Fruit fly (Drosophila melanogaster) whole organism, embryonic: ENCODE data around the gene Srg3.

Experiments
- ATbp ChIP-seq: fragments of 200-800 bp; sonication (Bioruptor generic); optimal IDR thresholded peaks from 2 replicates; lab custom pipeline; 2017; ENCODE audit warnings: missing biosample characterization, mild to moderate bottlenecking, missing genetic modification characterization, missing genetic modification reagents
- Asciz ChIP-seq: fragments of 200-800 bp; sonication (Bioruptor generic); optimal IDR thresholded peaks from 2 replicates; lab custom pipeline; 2017; ENCODE audit warnings: missing biosample characterization, mild to moderate bottlenecking, missing genetic modification characterization, missing genetic modification reagents
- Atf3 ChIP-seq: fragments of 200-800 bp; sonication (Bioruptor generic); optimal IDR thresholded peaks from 3 replicates; lab custom pipeline; 2016; ENCODE audit warnings: missing biosample characterization, missing genetic modification characterization
- CG10267 ChIP-seq: fragments of 200-800 bp; sonication (Bioruptor generic); optimal IDR thresholded peaks from 2 replicates; lab custom pipeline; 2018; ENCODE audit warnings: missing biosample characterization, mild to moderate bottlenecking, missing genetic modification characterization, moderate library complexity
- CG10543 ChIP-seq: fragments of 200-800 bp; sonication (Bioruptor generic); optimal IDR thresholded peaks from 3 replicates; lab custom pipeline; 2017; ENCODE audit warnings: missing biosample characterization, mild to moderate bottlenecking, missing genetic modification characterization, moderate library complexity
- CG10565 ChIP-seq: fragments of 200-800 bp; sonication (Bioruptor generic); optimal IDR thresholded peaks from 3 replicates; lab custom pipeline; 2016; ENCODE audit warnings: missing biosample characterization, mild to moderate bottlenecking, missing genetic modification characterization
- CG12391 ChIP-seq: fragments of 200-800 bp; sonication (Bioruptor generic); optimal IDR thresholded peaks from 3 replicates; lab custom pipeline; 2018; ENCODE audit warnings: missing biosample characterization, mild to moderate bottlenecking, missing genetic modification characterization, moderate library complexity
- CG13424 ChIP-seq: fragments of 200-800 bp; sonication (Bioruptor generic); optimal IDR thresholded peaks from 2 replicates; lab custom pipeline; 2019; ENCODE audit warnings: missing biosample characterization, mild to moderate bottlenecking, missing genetic modification characterization, moderate library complexity
- CG15479 ChIP-seq: fragments of 200-800 bp; sonication (Bioruptor generic); optimal IDR thresholded peaks from 3 replicates; lab custom pipeline; 2019; ENCODE audit warnings: missing biosample characterization, mild to moderate bottlenecking, missing genetic modification characterization, moderate library complexity
- CG17385 ChIP-seq: fragments of 200-800 bp; sonication (Bioruptor generic); optimal IDR thresholded peaks from 3 replicates; lab custom pipeline; 2018; ENCODE audit warnings: missing biosample characterization, mild to moderate bottlenecking, missing genetic modification characterization
- CG17829 ChIP-seq: fragments of 200-800 bp; optimal IDR thresholded peaks from 2 replicates; lab custom pipeline; 2019; ENCODE audit warnings: missing biosample characterization, mild to moderate bottlenecking, missing genetic modification characterization, moderate library complexity
- CG2120 ChIP-seq: fragments of 200-800 bp; sonication (Bioruptor generic); optimal IDR thresholded peaks from 3 replicates; lab custom pipeline; 2016; ENCODE audit warnings: missing biosample characterization, missing genetic modification characterization
- CG2678 ChIP-seq: fragments of 200-800 bp; sonication (Bioruptor generic); optimal IDR thresholded peaks from 3 replicates; lab custom pipeline; 2019; ENCODE audit warnings: missing biosample characterization, mild to moderate bottlenecking, missing genetic modification characterization, moderate library complexity
- CG2889 ChIP-seq: fragments of 200-800 bp; sonication (Bioruptor generic); IDR thresholded peaks from 3 replicates; pipeline ENCODE4 v1.3.6; 2022; ENCODE audit warnings: missing biosample characterization, missing genetic modification characterization
- CG3163 ChIP-seq: fragments of 200-800 bp; sonication (Bioruptor generic); optimal IDR thresholded peaks from 3 replicates; lab custom pipeline; 2016; ENCODE audit warnings: missing biosample characterization, missing genetic modification characterization
- CG4360 ChIP-seq: fragments of 200-800 bp; sonication (Bioruptor generic); IDR thresholded peaks from 2 replicates; pipeline ENCODE4 v1.3.6; 2022; ENCODE audit warnings: missing biosample characterization, missing genetic modification characterization
- CG6813 ChIP-seq: fragments of 200-800 bp; sonication (Bioruptor generic); optimal IDR thresholded peaks from 2 replicates; lab custom pipeline; 2017; ENCODE audit warnings: missing biosample characterization, missing genetic modification characterization, mild to moderate bottlenecking, moderate library complexity, missing genetic modification reagents
- CG8924 ChIP-seq: fragments of 200-800 bp; optimal IDR thresholded peaks from 3 replicates; lab custom pipeline; 2019; ENCODE audit warnings: missing biosample characterization, mild to moderate bottlenecking, missing genetic modification characterization, moderate library complexity
- CG9727 ChIP-seq: fragments of 200-800 bp; sonication (Bioruptor generic); optimal IDR thresholded peaks from 3 replicates; lab custom pipeline; 2017; ENCODE audit warnings: missing biosample characterization, mild to moderate bottlenecking, missing genetic modification characterization
- CHES-1-like ChIP-seq: fragments of 200-800 bp; sonication (Bioruptor generic); optimal IDR thresholded peaks from 2 replicates; lab custom pipeline; 2016; ENCODE audit warnings: missing biosample characterization, missing genetic modification characterization
- CkIIα-i1 ChIP-seq: fragments of 200-800 bp; sonication (Bioruptor generic); IDR thresholded peaks from 2 replicates; pipeline ENCODE4 v1.3.6; 2022; ENCODE audit warnings: missing biosample characterization, missing genetic modification characterization
- D ChIP-seq, 2 experiments: fragments of 200-800 bp in 1 of 2; fragments of >200 bp in 1 of 2; sonication (Bioruptor generic) in 1 of 2; optimal IDR thresholded peaks; 2 replicates in 1 of 2; 3 replicates in 1 of 2; lab custom pipeline; 2017; ENCODE audit warnings: mild to moderate bottlenecking in 1 of 2, missing biosample characterization in 1 of 2, missing genetic modification characterization in 1 of 2, missing genetic modification reagents in 1 of 2
- Dfd ChIP-seq, 2 experiments: fragments of >200 bp; optimal IDR thresholded peaks; 2 replicates each; lab custom pipeline; 2017; ENCODE audit warnings: missing biosample characterization in 2 of 2, missing genetic modification characterization in 2 of 2
- Dip2 ChIP-seq: fragments of 200-800 bp; sonication (Bioruptor generic); IDR thresholded peaks from 2 replicates; pipeline ENCODE4 v1.3.6; 2022; ENCODE audit warnings: missing biosample characterization, missing genetic modification characterization
- Drgx ChIP-seq: fragments of 200-800 bp; sonication (Bioruptor generic); IDR thresholded peaks from 2 replicates; pipeline ENCODE4 v1.3.6; 2022; ENCODE audit warnings: missing biosample characterization, missing genetic modification characterization
- Elba2 ChIP-seq: fragments of 200-800 bp; sonication (Bioruptor generic); optimal IDR thresholded peaks from 3 replicates; lab custom pipeline; 2016; ENCODE audit warnings: missing biosample characterization, missing genetic modification characterization
- Ets65A ChIP-seq: fragments of 200-800 bp; sonication (Bioruptor generic); peaks from one replicate; lab custom pipeline; 2016; ENCODE audit warnings: missing biosample characterization, missing genetic modification characterization
- HHEX ChIP-seq: fragments of 200-800 bp; sonication (Bioruptor generic); optimal IDR thresholded peaks from 3 replicates; lab custom pipeline; 2017; ENCODE audit warnings: missing biosample characterization, mild to moderate bottlenecking, missing genetic modification characterization, missing genetic modification reagents
- Hr51 ChIP-seq, 2 experiments: fragments of 200-800 bp; sonication (Bioruptor generic); optimal IDR thresholded peaks; 2 replicates in 1 of 2; 3 replicates in 1 of 2; lab custom pipeline; 2016 to 2018; ENCODE audit warnings: missing biosample characterization in 2 of 2, missing genetic modification characterization in 2 of 2, mild to moderate bottlenecking in 1 of 2, moderate library complexity in 1 of 2
- Med ChIP-seq: fragments of 200-800 bp; sonication (Bioruptor generic); peaks from one replicate; lab custom pipeline; 2016; ENCODE audit warnings: missing biosample characterization, missing genetic modification characterization, mild to moderate bottlenecking, inconsistent platforms, moderate library complexity
- Ssrp ChIP-seq: fragments of 200-800 bp; sonication (Bioruptor generic); optimal IDR thresholded peaks from 2 replicates; lab custom pipeline; 2018; ENCODE audit warnings: missing biosample characterization, mild to moderate bottlenecking, missing genetic modification characterization, moderate library complexity
- Usf ChIP-seq: fragments of 200-800 bp; sonication (Bioruptor generic); optimal IDR thresholded peaks from 2 replicates; lab custom pipeline; 2017; ENCODE audit warnings: missing genotype, missing biosample characterization, missing genetic modification characterization
- abd-A ChIP-seq: fragments of 200-800 bp; sonication (Bioruptor generic); optimal IDR thresholded peaks from 3 replicates; lab custom pipeline; 2019; ENCODE audit warnings: missing biosample characterization, mild to moderate bottlenecking, missing genetic modification characterization, moderate library complexity
- bsh ChIP-seq, 2 experiments: fragments of 200-800 bp; sonication (Bioruptor generic); optimal IDR thresholded peaks; 2 replicates each; lab custom pipeline; 2017 to 2018; ENCODE audit warnings: mild to moderate bottlenecking in 2 of 2, missing biosample characterization in 2 of 2, missing genetic modification characterization in 2 of 2, moderate library complexity in 1 of 2
- cg ChIP-seq: fragments of 200-800 bp; sonication (Bioruptor generic); optimal IDR thresholded peaks from 3 replicates; lab custom pipeline; 2019; ENCODE audit warnings: missing biosample characterization, mild to moderate bottlenecking, missing genetic modification characterization, moderate library complexity
- fd102C ChIP-seq: fragments of 200-800 bp; sonication (Bioruptor generic); optimal IDR thresholded peaks from 2 replicates; lab custom pipeline; 2018; ENCODE audit warnings: missing biosample characterization, mild to moderate bottlenecking, missing genetic modification characterization, moderate library complexity
- fd64A ChIP-seq: fragments of 200-800 bp; sonication (Bioruptor generic); optimal IDR thresholded peaks from 3 replicates; lab custom pipeline; 2018; ENCODE audit warnings: missing biosample characterization, mild to moderate bottlenecking, missing genetic modification characterization
- fu2 ChIP-seq: fragments of 200-800 bp; sonication (Bioruptor generic); optimal IDR thresholded peaks from 2 replicates; lab custom pipeline; 2016; ENCODE audit warnings: missing biosample characterization, missing genetic modification characterization
- grau ChIP-seq: fragments of 200-800 bp; optimal IDR thresholded peaks from 3 replicates; lab custom pipeline; 2019; ENCODE audit warnings: missing biosample characterization, mild to moderate bottlenecking, missing genetic modification characterization, moderate library complexity
- kay ChIP-seq: fragments of 200-800 bp; sonication (Bioruptor generic); optimal IDR thresholded peaks from 2 replicates; lab custom pipeline; 2016; ENCODE audit warnings: missing biosample characterization, missing genetic modification characterization
- mirr ChIP-seq: fragments of 200-800 bp; sonication (Bioruptor generic); optimal IDR thresholded peaks from 3 replicates; lab custom pipeline; 2018; ENCODE audit warnings: missing biosample characterization, mild to moderate bottlenecking, missing genetic modification characterization
- nom ChIP-seq: fragments of 200-800 bp; sonication (Bioruptor generic); optimal IDR thresholded peaks from 2 replicates; lab custom pipeline; 2017; ENCODE audit warnings: missing biosample characterization, missing genetic modification characterization, mild to moderate bottlenecking, moderate library complexity, missing genetic modification reagents
- org-1 ChIP-seq: fragments of 200-800 bp; sonication (Bioruptor generic); optimal IDR thresholded peaks from 2 replicates; lab custom pipeline; 2017; ENCODE audit warnings: missing biosample characterization, missing genetic modification characterization
- sqz ChIP-seq: fragments of 200-800 bp; sonication (Bioruptor generic); optimal IDR thresholded peaks from 3 replicates; lab custom pipeline; 2018; ENCODE audit warnings: missing biosample characterization, mild to moderate bottlenecking, missing genetic modification characterization
- tgo ChIP-seq: fragments of 200-800 bp; sonication (Bioruptor generic); IDR thresholded peaks from 3 replicates; pipeline ENCODE4 v1.3.6; 2022; ENCODE audit warnings: missing biosample characterization, missing genetic modification characterization
- tll ChIP-seq, 2 experiments: fragments of 200-800 bp in 1 of 2; fragments of >200 bp in 1 of 2; sonication (Bioruptor generic) in 1 of 2; optimal IDR thresholded peaks; 2 replicates each; lab custom pipeline; 2017 to 2019; ENCODE audit warnings: missing biosample characterization in 2 of 2, missing genetic modification characterization in 2 of 2, mild to moderate bottlenecking in 1 of 2, moderate library complexity in 1 of 2
- zen ChIP-seq: fragments of 200-800 bp; sonication (Bioruptor generic); optimal IDR thresholded peaks from 3 replicates; lab custom pipeline; 2018; ENCODE audit warnings: missing biosample characterization, mild to moderate bottlenecking, missing genetic modification characterization, moderate library complexity

Srg3 gene

DNA sequence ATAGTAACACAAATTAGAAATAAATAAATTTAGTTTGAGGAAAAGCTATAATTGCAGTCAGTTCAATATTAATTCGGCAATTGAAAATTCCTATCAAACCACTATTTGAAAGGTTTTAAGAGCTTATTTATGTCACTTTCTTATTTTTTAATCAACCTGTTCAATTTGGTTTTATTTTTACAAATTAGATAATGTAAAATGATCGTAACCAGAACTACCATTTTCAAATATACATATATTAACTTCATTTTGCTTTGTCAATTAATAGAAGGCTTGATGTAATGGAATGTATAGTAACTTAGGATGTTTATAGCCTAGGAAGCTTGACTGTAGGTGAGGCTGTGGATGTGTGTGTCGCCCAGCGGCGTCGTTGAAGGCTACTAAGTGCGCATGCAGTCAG is 23.6 kb downstream of the Srg3 start (continued):
- no peak for TF ChIP-seq CkIIα-i1
- TF ChIP-seq CG8924 (tag; lab: Kevin White, UChicago) = peak; percentile 41
- TF ChIP-seq Usf (GFP tag; lab: Kevin White, UChicago) = no peak
- no peak for TF ChIP-seq Dfd (GFP tag; optimal IDR thresholded peaks at IDR 0.05; lab: Kevin White, UChicago)
- no peak for TF ChIP-seq CG2889
- TF ChIP-seq CG10565 = no peak
- TF ChIP-seq tgo (GFP tag; lab: Robert Waterston, UW) = no peak
- no peak for TF ChIP-seq kay
- no peak for TF ChIP-seq CG3163 (GFP tag; lab: Kevin White, UChicago)
- TF ChIP-seq grau = peak; percentile 88
- TF ChIP-seq Dip2 = no peak
- TF ChIP-seq CG17385 = no peak
- TF ChIP-seq CG10543 (GFP tag; lab: Kevin White, UChicago) = peak; percentile 40
- peak; percentile 7 for TF ChIP-seq Asciz
- TF ChIP-seq, all 482 proteins: peak for 77

DNA sequence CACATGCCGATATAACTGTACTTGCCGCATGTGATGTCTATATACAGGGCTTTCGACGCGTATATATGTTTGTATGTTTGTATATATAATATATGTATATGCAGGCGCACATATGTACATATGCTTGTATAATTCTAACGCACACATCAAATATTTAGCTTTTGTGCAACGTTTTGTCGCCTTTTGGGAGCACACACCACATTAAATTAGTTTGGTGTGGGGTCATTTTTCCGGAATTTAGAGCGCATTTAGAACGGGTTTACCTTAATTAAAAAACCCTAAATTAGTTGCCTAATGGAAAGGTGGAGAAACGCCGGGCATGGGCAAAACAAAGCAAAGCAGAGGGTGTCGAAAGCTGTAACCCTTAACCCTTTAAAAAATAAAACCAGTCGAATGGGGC is 24.2 kb downstream of the Srg3 start:
- TF ChIP-seq Atf3 = no peak
- TF ChIP-seq CG12391 = no peak
- TF ChIP-seq Ets65A (GFP tag; lab: Kevin White, UChicago) = peak; percentile 68
- no peak for TF ChIP-seq Ssrp
- no peak for TF ChIP-seq CHES-1-like

DNA sequence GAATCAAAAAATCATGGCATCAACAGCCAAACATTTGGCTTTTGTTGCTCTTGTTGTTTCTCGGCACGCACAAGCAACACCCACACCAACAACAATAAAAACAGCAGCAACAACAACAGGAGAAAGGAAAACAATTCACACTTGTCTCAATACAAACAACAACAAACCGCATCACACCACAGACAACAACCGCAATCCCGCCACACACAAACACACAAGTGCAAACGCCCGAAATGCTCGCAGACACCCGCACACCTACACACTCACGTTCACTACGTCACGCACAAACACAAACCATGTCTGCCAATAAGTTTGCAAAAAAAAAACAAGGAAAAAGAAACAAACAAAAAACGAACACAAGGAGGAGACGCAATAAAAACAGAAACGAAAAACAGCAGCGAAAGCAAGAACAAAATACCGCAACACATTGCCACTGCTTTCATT is 24.8 kb downstream of the Srg3 start:
- TF ChIP-seq bsh (GFP tag; optimal IDR thresholded peaks at IDR 0.05; lab: Kevin White, UChicago) (peak in 1 of 2 experiments; percentile 59), CG4360 (GFP tag; lab: Robert Waterston, UW) (peak; percentile 88), CG13424 (tag; lab: Kevin White, UChicago) (no peak), Elba2 (GFP tag; lab: Kevin White, UChicago) (peak; percentile 73), zen (tag; lab: Kevin White, UChicago) (peak; percentile 38), mirr (GFP tag; lab: Kevin White, UChicago) (peak; percentile 46), org-1 (GFP tag; lab: Kevin White, UChicago) (no peak), abd-A (tag; lab: Kevin White, UChicago) (peak; percentile 53), fd102C (peak; percentile 62), tll (GFP tag; optimal IDR thresholded peaks at IDR 0.05; lab: Kevin White, UChicago) (peak in 1 of 2 experiments; percentile 95), CG2678 (no peak), Hr51 (GFP tag; optimal IDR thresholded peaks at IDR 0.05; lab: Kevin White, UChicago) (peak in 1 of 2 experiments; percentile 43), HHEX (no peak), fd64A (GFP tag; lab: Kevin White, UChicago) (peak; percentile 7), sqz (peak; percentile 13), CG17829 (tag; lab: Kevin White, UChicago) (no peak), CG6813 (no peak), D (optimal IDR thresholded peaks at IDR 0.05; lab: Kevin White, UChicago) (peak; percentile 26), D (GFP tag; optimal IDR thresholded peaks at IDR 0.05; lab: Kevin White, UChicago) (no peak), nom (GFP tag; lab: Kevin White, UChicago) (peak; percentile 87), Med (GFP tag; lab: Kevin White, UChicago) (peak; percentile 70), CG10267 (tag; lab: Kevin White, UChicago) (no peak), CG2120 (no peak), cg (GFP tag; lab: Kevin White, UChicago) (peak; percentile 52), CG15479 (peak; percentile 36), ATbp (GFP tag; lab: Kevin White, UChicago) (peak; percentile 2), fu2 (no peak), CG9727 (GFP tag; lab: Kevin White, UChicago) (no peak), Drgx (GFP tag; lab: Robert Waterston, UW) (peak; percentile 68)
